Worm (Caenorhabditis elegans): Measurements from ENCODE around the gene W03H9.2.

W03H9.2 gene

ce11 chrII:14094590-14094989 is 49.1 kb downstream of the W03H9.2 start, which contains the start of gene col-87:
col-87 (minus strand) TSS chrII:14094690.
- no peak for TF ChIP-seq npax-4 (tag; optimal IDR thresholded peaks at IDR 0.05)
- no peak for TF ChIP-seq ref-2 (tag; optimal IDR thresholded peaks at IDR 0.05)
- TF ChIP-seq dmd-4 (tag; optimal IDR thresholded peaks at IDR 0.05; ENCODE audit: borderline replicate concordance), result no peak
- no peak for TF ChIP-seq unc-55 (GFP tag; optimal IDR thresholded peaks at IDR 0.05)
- TF ChIP-seq nhr-232 (tag; optimal IDR thresholded peaks at IDR 0.05), result no peak
- TF ChIP-seq tbx-7 (tag; optimal IDR thresholded peaks at IDR 0.05), result no peak
- TF ChIP-seq ceh-18 (tag; optimal IDR thresholded peaks at IDR 0.05), result no peak
- TF ChIP-seq gmeb-2 (tag; optimal IDR thresholded peaks at IDR 0.05), result no peak
- no peak for TF ChIP-seq nfya-1 (tag; optimal IDR thresholded peaks at IDR 0.05)

All from whole organism, late embryonic.